Fruit fly (Drosophila melanogaster) S2 (cell line): Measurements from ENCODE around the gene CG14111.

ENCODE experiments used
- CG8478 ChIP-seq: fragments of >200 bp; optimal IDR thresholded peaks from 2 replicates; lab custom pipeline; 2018
- CTCF ChIP-seq, 2 experiments: fragments of >200 bp; optimal IDR thresholded peaks; 2 replicates each; lab custom pipeline; 2018

CG14111 gene

DNA sequence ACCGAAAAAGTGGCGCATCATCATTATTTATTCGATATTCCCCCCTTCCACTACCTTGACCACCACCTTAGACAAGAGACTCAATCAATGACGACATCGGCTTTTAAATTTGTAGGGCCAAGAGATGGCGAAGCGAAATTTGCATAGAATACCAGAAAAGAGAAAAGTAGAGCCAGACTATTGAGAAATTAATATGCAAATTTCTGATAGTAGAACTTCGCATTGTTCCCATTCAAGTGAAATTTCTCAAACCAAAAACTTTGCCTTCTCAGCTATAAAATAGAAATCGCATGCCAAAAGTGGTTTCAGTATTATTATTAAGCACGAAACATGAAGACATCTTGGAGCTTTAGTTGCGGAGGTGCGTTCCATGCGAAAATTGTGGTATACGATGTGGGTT is at the start of gene CG14111:
Gene CG14111 (plus strand): TSS at position 301 of the 400 bp plus-strand sequence.
- TF ChIP-seq CG8478 (lab: Kevin White, UChicago) (no peak), CTCF (optimal IDR thresholded peaks at IDR 0.05; lab: Kevin White, UChicago) (no peak)

DNA sequence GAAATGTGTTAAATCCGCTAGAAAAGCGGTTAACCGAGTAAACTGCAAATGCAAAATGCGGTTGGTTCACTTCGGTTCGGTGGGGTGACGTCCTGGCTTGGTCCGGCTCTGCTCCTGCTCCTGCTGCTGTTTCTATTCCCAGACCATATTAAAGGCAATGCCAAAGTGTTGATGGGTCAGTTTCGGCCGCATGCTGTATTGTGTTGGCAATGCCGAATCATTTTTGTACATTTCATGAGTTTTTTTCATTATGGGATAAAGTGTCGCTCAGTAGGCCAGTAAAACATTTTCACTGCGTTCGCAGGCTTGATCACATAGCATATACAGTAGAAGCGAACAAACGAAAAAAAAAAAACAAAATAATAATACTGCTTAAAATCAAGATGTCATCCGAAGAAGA is 48.9 kb upstream of the CG14111 start, which contains the start of gene CG14113:
Gene CG14113 (plus strand): TSS at position 301 of the 400 bp plus-strand sequence.
- TF ChIP-seq CTCF (optimal IDR thresholded peaks at IDR 0.05; lab: Kevin White, UChicago) (no peak), CG8478 (lab: Kevin White, UChicago) (no peak)

DNA sequence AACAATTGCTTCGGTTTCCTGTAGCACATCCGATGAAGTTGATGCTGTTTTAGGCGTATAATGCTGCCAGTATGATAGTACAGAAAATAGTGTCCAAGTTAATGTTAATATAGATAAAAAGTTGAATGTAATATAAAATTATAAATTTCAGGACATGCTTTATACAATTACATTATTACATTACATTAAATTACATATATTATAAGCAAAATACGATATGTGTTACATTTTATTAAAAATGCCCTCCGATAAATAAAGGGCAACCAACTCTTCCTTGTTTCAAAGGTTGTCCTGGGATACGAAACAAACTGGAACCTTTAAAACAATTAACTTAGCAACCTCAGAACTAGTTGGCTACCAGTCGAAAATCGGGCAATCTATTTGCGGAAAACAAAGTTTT is 29.0 kb upstream of the CG14111 start, which contains the start of gene CG17687:
Gene CG17687 (plus strand): TSS at position 301 of the 400 bp plus-strand sequence.
- no peak for TF ChIP-seq CTCF (optimal IDR thresholded peaks at IDR 0.05; lab: Kevin White, UChicago)
- TF ChIP-seq CG8478 (lab: Kevin White, UChicago), result no peak

DNA sequence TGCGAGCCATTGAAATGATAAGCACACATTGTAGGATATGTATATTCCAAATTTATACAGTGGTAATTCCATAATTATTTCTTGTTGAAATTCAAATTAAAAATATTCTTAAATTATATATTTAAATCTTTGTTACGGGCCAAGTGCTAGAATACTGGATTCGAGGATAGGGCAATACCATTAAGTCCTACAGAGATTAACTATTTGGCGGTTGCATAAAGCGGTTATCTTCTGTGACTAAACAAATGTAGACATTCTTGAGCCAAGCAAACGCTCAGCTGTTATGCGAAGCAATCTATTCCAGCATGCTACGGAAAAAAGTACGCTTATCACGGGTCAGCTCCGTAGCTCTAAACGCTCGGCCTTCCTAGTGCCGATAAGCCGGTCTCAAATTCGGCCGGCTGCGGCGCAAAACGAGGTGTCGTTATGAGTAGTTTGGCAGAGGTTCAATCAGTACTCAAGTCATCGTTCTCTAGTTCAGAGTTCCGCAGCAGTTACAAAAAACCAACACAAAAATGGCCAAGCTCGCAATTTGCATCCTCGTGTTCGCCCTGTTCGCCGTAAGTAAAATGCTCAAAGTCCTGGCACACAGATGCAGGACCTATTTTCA is 21.6 kb upstream of the CG14111 start, which contains the start of gene Nplp2:
Gene Nplp2 (plus strand): TSS at position 293 of the 610 bp plus-strand sequence.
- TF ChIP-seq CTCF (optimal IDR thresholded peaks at IDR 0.05; lab: Kevin White, UChicago) (no peak), CG8478 (lab: Kevin White, UChicago) (no peak)

DNA sequence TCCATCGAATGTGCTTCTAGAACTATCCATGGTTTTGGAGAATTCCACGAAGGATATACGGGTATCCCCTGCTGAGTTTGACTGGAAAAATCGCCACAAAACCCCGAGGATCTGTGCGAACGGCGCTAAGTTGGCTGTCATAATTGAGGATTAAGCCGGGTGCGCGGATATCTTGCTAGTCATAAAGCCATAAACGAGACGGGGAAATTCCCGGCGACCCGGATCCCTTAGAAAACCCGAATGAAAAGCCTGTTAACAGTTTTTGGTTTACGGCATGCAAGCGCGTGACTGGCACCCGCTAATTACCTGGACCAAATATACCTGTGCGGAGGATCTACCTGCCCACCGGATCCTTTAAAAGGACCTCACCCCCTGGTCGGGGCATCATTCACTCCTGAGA is 445 bp downstream of the CG14111 start, which contains the start of gene SNCF:
Gene SNCF (plus strand): TSS at position 382 of the 400 bp plus-strand sequence.
- TF ChIP-seq CG8478 (lab: Kevin White, UChicago) (no peak), CTCF (optimal IDR thresholded peaks at IDR 0.05; lab: Kevin White, UChicago) (no peak)

DNA sequence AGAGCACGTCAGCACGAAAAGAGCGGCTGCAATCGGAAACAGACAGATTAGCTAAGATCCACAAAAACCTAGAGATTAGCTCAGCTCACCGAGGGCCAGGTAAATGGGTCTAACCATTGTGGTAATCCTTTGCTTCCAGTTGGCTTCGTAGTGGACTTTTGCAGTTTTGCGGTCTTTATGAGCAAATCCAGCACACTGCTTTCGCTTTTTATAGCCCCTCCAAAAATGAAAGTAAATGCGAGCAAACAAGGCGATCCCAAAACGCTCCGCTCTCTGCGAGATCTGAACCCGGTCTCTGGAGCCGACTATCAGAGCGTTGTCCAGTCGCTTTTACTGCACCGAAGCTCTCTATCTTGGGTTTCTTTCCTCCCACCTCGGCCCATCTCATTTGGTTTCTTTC is 3.4 kb downstream of the CG14111 start, which contains the start of gene CG14107:
Gene CG14107 (minus strand): TSS at position 187 of the 400 bp plus-strand sequence.
- no peak for TF ChIP-seq CTCF (optimal IDR thresholded peaks at IDR 0.05; lab: Kevin White, UChicago)
- TF ChIP-seq CG8478 (lab: Kevin White, UChicago), result no peak

DNA sequence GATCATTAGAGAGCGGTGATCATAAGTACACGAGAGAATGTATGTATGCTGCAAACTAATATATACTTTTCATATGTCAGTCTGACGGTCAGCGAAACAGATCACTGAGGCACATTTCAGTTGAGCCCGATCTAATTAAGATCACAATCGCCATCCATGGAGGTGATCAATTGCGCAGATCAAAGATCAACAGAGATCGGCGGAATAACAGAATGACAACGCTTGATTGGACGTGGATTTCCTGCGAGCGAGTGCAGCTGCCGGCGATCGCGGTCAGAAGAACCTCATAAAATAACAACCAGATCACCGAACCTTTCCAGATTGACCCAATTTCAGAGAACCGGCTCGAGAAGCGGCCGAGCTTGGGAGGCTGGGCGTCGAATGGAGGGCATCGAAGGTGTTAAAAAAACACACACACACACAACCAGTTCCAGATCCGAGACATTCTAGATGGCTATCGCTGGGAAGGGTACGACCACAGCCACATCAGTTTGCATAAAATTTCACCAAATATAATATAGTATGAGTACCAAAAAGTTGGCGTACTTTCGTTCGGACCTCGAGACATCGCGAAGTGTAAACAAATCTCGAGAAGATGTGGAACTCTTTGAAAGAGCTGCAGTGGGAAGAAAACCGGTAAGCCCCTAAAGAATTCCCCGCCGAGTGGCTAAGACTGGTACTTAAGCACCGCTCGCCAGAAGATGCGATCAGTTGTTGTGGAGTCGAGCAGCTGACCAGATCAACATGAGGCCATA is 4.5 kb downstream of the CG14111 start, which contains the start of gene ImpL1:
Gene ImpL1 (plus strand): TSS at position 705 of the 755 bp plus-strand sequence.
- no peak for TF ChIP-seq CTCF (optimal IDR thresholded peaks at IDR 0.05; lab: Kevin White, UChicago)
- TF ChIP-seq CG8478 (lab: Kevin White, UChicago), result no peak

DNA sequence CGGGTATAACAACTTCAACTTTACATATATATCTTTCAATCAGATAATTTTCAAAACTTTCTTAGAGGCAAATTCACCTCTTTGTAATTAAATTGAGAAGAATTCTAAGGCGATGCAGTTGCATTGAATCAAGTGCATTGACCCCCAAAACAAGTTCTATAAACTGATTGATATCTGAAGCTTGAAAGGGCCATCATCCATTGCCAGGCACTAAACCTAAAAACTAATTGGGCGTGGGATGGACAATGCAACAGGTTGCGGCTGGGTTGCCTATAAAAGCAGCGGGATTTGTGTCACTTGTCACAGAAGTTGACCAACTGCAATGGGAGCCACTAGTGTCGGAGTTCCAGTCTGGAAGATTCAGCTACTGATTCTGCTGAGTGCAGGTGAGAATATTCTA is 6.7 kb downstream of the CG14111 start, which contains the start of gene CG14110:
Gene CG14110 (plus strand): TSS at position 301 of the 400 bp plus-strand sequence.
- TF ChIP-seq CTCF (optimal IDR thresholded peaks at IDR 0.05; lab: Kevin White, UChicago) (no peak), CG8478 (lab: Kevin White, UChicago) (no peak)

DNA sequence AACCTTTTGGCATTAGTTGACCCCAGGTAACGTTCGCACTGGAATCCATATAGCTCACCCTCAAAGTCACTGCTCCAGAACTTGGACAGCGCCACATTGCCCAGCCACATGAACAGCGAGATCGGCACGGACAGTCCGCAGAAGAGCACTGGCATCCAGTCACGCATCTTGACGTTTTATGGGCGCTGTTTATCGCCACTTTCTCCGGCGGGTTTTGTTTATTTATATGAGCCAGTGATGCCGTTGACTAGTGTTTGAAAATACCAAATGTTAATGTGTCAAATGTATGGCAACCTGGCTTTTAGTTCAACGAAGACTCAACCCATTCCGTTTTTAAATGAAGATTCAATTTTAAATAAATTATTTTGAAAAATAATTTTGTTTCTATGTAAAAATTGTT is 9.9 kb downstream of the CG14111 start, which contains the start of gene CG10171:
Gene CG10171 (minus strand): TSS at position 300 of the 400 bp plus-strand sequence.
- no peak for TF ChIP-seq CG8478 (lab: Kevin White, UChicago)
- peak; percentile 33 to 54 for TF ChIP-seq CTCF (optimal IDR thresholded peaks at IDR 0.05; lab: Kevin White, UChicago)

DNA sequence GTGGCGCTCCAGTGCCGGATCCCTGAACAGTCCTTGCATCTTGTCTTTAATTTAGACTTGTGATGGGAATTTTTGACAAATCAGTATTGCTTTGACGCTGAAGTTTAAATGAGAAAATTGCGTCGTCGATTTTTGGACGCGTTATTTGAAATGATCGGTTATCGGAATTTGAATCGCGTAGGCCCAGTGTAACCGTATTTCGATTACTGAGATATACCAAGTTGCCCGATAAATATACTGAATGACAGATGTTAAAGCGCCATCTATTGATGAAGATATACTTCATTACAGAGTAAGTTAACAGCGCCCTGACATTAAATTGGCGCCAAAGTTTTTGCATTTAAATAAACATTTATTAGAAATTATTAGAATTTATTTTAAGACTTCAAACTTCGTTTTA is 12.1 kb downstream of the CG14111 start, which contains the start of gene Poc1:
Gene Poc1 (minus strand): TSS at position 173 of the 400 bp plus-strand sequence.
- TF ChIP-seq CTCF (optimal IDR thresholded peaks at IDR 0.05; lab: Kevin White, UChicago), result peak; percentile 91 to 92
- TF ChIP-seq CG8478 (lab: Kevin White, UChicago), result no peak

DNA sequence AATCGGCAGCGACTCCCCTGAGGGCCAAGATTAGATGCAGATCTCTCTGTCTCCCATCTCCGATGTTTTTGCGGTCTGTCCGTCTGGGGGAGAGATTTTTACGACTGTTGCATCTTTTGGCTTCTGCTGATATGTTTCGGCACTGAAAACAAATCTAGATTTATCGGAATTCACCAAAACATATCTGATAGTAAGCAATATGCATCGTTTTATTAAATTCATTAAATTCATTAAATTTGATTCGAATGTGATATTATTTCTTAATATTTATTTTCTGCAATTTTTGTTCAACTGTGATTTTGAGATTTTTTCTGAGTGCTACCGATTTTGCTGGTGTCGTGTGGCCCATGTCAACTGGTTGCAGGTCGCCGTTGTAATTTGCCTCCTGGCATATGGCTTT is 15.8 kb downstream of the CG14111 start:
- TF ChIP-seq CTCF (optimal IDR thresholded peaks at IDR 0.05; lab: Kevin White, UChicago), result no peak
- no peak for TF ChIP-seq CG8478 (lab: Kevin White, UChicago)

DNA sequence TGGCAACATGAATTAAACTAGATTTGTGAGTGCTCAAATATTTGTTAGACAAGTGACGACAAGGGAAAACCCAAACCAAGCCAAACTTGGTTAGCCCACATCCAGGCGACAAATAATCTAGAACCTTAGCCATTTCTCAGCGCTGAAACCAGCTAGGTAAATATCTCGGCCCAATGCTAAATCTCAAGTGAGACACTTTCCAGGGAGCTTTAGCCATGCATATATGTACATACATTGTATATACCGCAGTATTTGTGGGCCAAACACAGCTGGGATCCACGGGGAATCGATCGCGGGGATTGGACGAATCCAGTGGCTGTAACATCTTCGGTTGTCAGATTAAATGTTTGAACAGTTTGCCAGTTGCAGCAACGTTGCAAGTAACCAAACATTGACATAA is 19.9 kb downstream of the CG14111 start:
- TF ChIP-seq CG8478 (lab: Kevin White, UChicago) (no peak), CTCF (optimal IDR thresholded peaks at IDR 0.05; lab: Kevin White, UChicago) (no peak)

DNA sequence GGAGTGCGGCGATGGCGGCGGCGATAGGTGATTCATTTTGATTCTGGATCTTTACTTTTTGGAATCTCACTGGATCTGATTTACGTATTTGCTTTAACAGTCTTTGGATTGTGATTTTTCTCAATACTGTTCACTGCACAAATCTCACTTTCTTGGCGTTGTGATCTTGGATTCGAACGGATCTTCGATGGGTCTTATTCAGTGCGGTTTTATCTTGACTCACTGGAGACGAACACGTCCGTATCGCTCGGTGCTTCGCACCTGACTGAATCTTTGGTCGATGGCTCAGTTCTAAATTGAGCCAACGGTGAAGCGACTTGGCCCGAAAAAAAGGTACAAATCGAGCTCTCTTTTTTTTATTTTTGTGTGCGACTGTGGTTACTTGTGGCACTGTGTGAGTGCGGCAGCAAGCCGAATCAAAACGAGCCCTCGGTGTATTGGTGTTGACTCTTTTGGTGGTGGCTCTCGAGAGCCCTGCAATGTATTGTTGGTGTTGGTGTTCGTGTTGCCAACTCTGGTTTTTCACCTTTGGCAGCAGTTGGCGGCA is 23.2 kb downstream of the CG14111 start, which contains the start of gene sens:
Gene sens (minus strand): TSS at position 254 of the 547 bp plus-strand sequence.
- no peak for TF ChIP-seq CTCF (optimal IDR thresholded peaks at IDR 0.05; lab: Kevin White, UChicago)
- TF ChIP-seq CG8478 (lab: Kevin White, UChicago), result no peak

DNA sequence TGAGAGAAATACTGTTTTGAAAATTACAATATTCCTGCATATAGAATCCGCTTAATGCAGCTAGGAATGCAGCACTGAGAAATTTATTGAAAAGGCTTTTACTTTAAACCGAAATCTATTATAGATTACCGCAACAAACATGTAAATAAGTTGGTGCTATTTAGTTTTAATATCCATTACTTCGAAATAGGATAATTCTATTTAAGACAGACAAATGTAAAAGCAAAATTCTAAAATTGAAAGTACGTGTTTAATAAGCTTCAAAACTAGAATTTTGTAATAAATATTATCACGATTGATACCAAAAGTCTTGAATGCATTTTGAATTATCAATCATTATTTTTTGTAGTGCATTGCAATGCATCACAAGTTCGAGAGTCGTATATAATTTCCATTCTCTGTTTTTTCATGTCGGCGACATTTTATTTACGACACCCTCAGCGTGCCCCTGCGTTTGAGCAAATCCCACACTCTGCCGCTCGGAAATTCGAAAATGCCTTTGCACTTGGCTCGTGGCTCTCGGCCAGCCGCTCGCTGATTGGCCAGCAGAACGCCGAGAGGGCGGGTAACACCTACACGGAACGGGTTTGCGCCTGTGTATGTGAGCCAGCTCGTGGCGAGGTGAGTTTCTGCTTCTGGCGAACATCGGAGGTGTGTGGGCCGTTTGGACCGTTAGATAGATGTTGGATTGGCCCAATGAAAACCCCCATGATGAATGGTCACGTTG is 25.5 kb downstream of the CG14111 start:
- TF ChIP-seq CTCF (optimal IDR thresholded peaks at IDR 0.05; lab: Kevin White, UChicago) (no peak), CG8478 (lab: Kevin White, UChicago) (no peak)
